Fruit fly (Drosophila melanogaster) whole organism, embryonic: ENCODE results near the gene CG31792.

Experiments used
- Atf6 ChIP-seq: fragments of 200-800 bp; sonication (Bioruptor generic); IDR thresholded peaks from 2 replicates; pipeline ENCODE4 v1.3.6; 2022; ENCODE audit warnings: missing biosample characterization, missing genetic modification characterization
- CG10959 ChIP-seq: fragments of 200-800 bp; sonication (Bioruptor generic); IDR thresholded peaks from 2 replicates; pipeline ENCODE4 v1.3.6; 2022; ENCODE audit warnings: missing biosample characterization, missing genetic modification characterization
- CG11247 ChIP-seq: fragments of 200-800 bp; sonication (Bioruptor generic); IDR thresholded peaks from 2 replicates; pipeline ENCODE4 v1.3.6; 2022; ENCODE audit warnings: missing biosample characterization, missing genetic modification characterization
- CG12236 ChIP-seq: fragments of 200-800 bp; sonication (Bioruptor generic); optimal IDR thresholded peaks from 2 replicates; lab custom pipeline; 2016; ENCODE audit warnings: missing biosample characterization, missing genetic modification characterization
- CG13287 ChIP-seq: fragments of 200-800 bp; sonication (Bioruptor generic); IDR thresholded peaks from 2 replicates; pipeline ENCODE4 v1.3.6; 2022; ENCODE audit warnings: missing biosample characterization, missing genetic modification characterization; ENCODE audit not compliant: partially characterized antibody
- CG14965 ChIP-seq: fragments of 200-800 bp; sonication (Bioruptor generic); optimal IDR thresholded peaks from 2 replicates; lab custom pipeline; 2016; ENCODE audit warnings: missing biosample characterization, missing genetic modification characterization, borderline replicate concordance
- CG15011 ChIP-seq: fragments of 200-800 bp; sonication (Bioruptor generic); optimal IDR thresholded peaks from 3 replicates; lab custom pipeline; 2018; ENCODE audit warnings: missing biosample characterization, mild to moderate bottlenecking, missing genetic modification characterization
- CG15073 ChIP-seq: fragments of 200-800 bp; sonication (Bioruptor generic); optimal IDR thresholded peaks from 2 replicates; lab custom pipeline; 2016; ENCODE audit warnings: missing biosample characterization, missing genetic modification characterization
- CG15601 ChIP-seq: fragments of 200-800 bp; sonication (Bioruptor generic); optimal IDR thresholded peaks from 3 replicates; lab custom pipeline; 2019; ENCODE audit warnings: missing biosample characterization, mild to moderate bottlenecking, missing genetic modification characterization, moderate library complexity
- CG16779 ChIP-seq: fragments of 200-800 bp; sonication (Bioruptor generic); IDR thresholded peaks from 2 replicates; pipeline ENCODE4 v1.3.6; 2022; ENCODE audit warnings: missing biosample characterization, missing genetic modification characterization
- CG17328 ChIP-seq: fragments of 200-800 bp; sonication (Bioruptor generic); IDR thresholded peaks from 2 replicates; pipeline ENCODE4 v1.3.6; 2022; ENCODE audit warnings: missing biosample characterization, missing genetic modification characterization
- CG18619 ChIP-seq: fragments of 200-800 bp; sonication (Bioruptor generic); optimal IDR thresholded peaks from 3 replicates; lab custom pipeline; 2017; ENCODE audit warnings: missing biosample characterization, mild to moderate bottlenecking, missing genetic modification characterization
- CG2199 ChIP-seq: fragments of 200-800 bp; sonication (Bioruptor generic); IDR thresholded peaks from 3 replicates; pipeline ENCODE4 v1.3.6; 2022; ENCODE audit warnings: missing biosample characterization, missing genetic modification characterization
- CG30020 ChIP-seq: fragments of 200-800 bp; optimal IDR thresholded peaks from 2 replicates; lab custom pipeline; 2019; ENCODE audit warnings: missing biosample characterization, mild to moderate bottlenecking, missing genetic modification characterization, moderate library complexity
- CG32767 ChIP-seq: fragments of 200-800 bp; sonication (Bioruptor generic); IDR thresholded peaks from 2 replicates; pipeline ENCODE4 v1.3.6; 2022; ENCODE audit warnings: missing biosample characterization, missing genetic modification characterization
- CG3281 ChIP-seq: fragments of 200-800 bp; sonication (Bioruptor generic); optimal IDR thresholded peaks from 3 replicates; lab custom pipeline; 2017; ENCODE audit warnings: missing biosample characterization, mild to moderate bottlenecking, missing genetic modification characterization
- CG3726 ChIP-seq: fragments of 200-800 bp; sonication (Bioruptor generic); IDR thresholded peaks from 3 replicates; pipeline ENCODE4, ENCODE4 v1.3.6; 2022; ENCODE audit warnings: missing biosample characterization, missing genetic modification characterization
- CG4360 ChIP-seq: fragments of 200-800 bp; sonication (Bioruptor generic); IDR thresholded peaks from 2 replicates; pipeline ENCODE4 v1.3.6; 2022; ENCODE audit warnings: missing biosample characterization, missing genetic modification characterization
- CG6272 ChIP-seq: fragments of 200-800 bp; sonication (Bioruptor generic); IDR thresholded peaks from 2 replicates; pipeline ENCODE4 v1.3.6; 2022; ENCODE audit warnings: missing biosample characterization, missing genetic modification characterization
- CG6689 ChIP-seq: fragments of 200-800 bp; sonication (Bioruptor generic); IDR thresholded peaks from 2 replicates; pipeline ENCODE4 v1.3.6; 2022; ENCODE audit warnings: missing biosample characterization, missing genetic modification characterization
- CG6854 ChIP-seq: fragments of 200-800 bp; sonication (Bioruptor generic); optimal IDR thresholded peaks from 3 replicates; lab custom pipeline; 2017; ENCODE audit warnings: missing biosample characterization, mild to moderate bottlenecking, missing genetic modification characterization
- CG8290 ChIP-seq, 3 experiments: fragments of 200-800 bp; sonication (Bioruptor generic); optimal IDR thresholded peaks; 2 replicates each; lab custom pipeline; 2016 to 2019; ENCODE audit warnings: missing biosample characterization in 3 of 3, missing genetic modification characterization in 3 of 3, mild to moderate bottlenecking in 2 of 3, moderate library complexity in 1 of 3
- Doc3 ChIP-seq: fragments of 200-800 bp; sonication (Bioruptor generic); IDR thresholded peaks from 3 replicates; pipeline ENCODE4 v1.3.6; 2022; ENCODE audit warnings: missing biosample characterization, missing genetic modification characterization; ENCODE audit not compliant: partially characterized antibody
- HLH3B ChIP-seq: fragments of 200-800 bp; sonication (Bioruptor generic); IDR thresholded peaks from 2 replicates; pipeline ENCODE4 v1.3.6; 2022; ENCODE audit warnings: missing biosample characterization, missing genetic modification characterization
- HLH54F ChIP-seq: fragments of 200-800 bp; sonication (Bioruptor generic); optimal IDR thresholded peaks from 3 replicates; lab custom pipeline; 2016; ENCODE audit warnings: missing biosample characterization, missing genetic modification characterization
- Hr39 ChIP-seq: fragments of >200 bp; optimal IDR thresholded peaks from 2 replicates; lab custom pipeline; 2017
- Lpt ChIP-seq: fragments of >200 bp; optimal IDR thresholded peaks from 2 replicates; lab custom pipeline; 2018; ENCODE audit warnings: missing biosample characterization, missing genetic modification characterization
- NK7.1 ChIP-seq: fragments of 200-800 bp; sonication (Bioruptor generic); optimal IDR thresholded peaks from 3 replicates; lab custom pipeline; 2016; ENCODE audit warnings: missing biosample characterization, missing genetic modification characterization
- NfI ChIP-seq: fragments of 200-800 bp; sonication (Bioruptor generic); optimal IDR thresholded peaks from 3 replicates; lab custom pipeline; 2018; ENCODE audit warnings: missing biosample characterization, mild to moderate bottlenecking, missing genetic modification characterization, moderate library complexity
- PHDP ChIP-seq: fragments of 200-800 bp; sonication (Bioruptor generic); optimal IDR thresholded peaks from 3 replicates; lab custom pipeline; 2018; ENCODE audit warnings: missing biosample characterization, mild to moderate bottlenecking, missing genetic modification characterization, moderate library complexity
- Xrp1 ChIP-seq: fragments of 200-800 bp; sonication (Bioruptor generic); IDR thresholded peaks from 2 replicates; pipeline ENCODE4 v1.3.6; 2022; ENCODE audit warnings: missing biosample characterization, missing genetic modification characterization
- danr ChIP-seq: fragments of 200-800 bp; sonication (Bioruptor generic); IDR thresholded peaks from 2 replicates; pipeline ENCODE4 v1.3.6; 2022; ENCODE audit warnings: missing biosample characterization, missing genetic modification characterization
- disco-r ChIP-seq: fragments of 200-800 bp; sonication (Bioruptor generic); optimal IDR thresholded peaks from 2 replicates; lab custom pipeline; 2016; ENCODE audit warnings: missing biosample characterization, missing genetic modification characterization
- dmrt99B ChIP-seq: fragments of 200-800 bp; sonication (Bioruptor generic); optimal IDR thresholded peaks from 2 replicates; lab custom pipeline; 2018; ENCODE audit warnings: missing biosample characterization, mild to moderate bottlenecking, missing genetic modification characterization, moderate library complexity
- ems ChIP-seq: fragments of 200-800 bp; sonication (Bioruptor generic); optimal IDR thresholded peaks from 3 replicates; lab custom pipeline; 2016; ENCODE audit warnings: missing biosample characterization, missing genetic modification characterization
- exex ChIP-seq: fragments of 200-800 bp; sonication (Bioruptor generic); optimal IDR thresholded peaks from 4 replicates; lab custom pipeline; 2018; ENCODE audit warnings: missing biosample characterization, mild to moderate bottlenecking, missing genetic modification characterization, moderate library complexity
- fd102C ChIP-seq: fragments of 200-800 bp; sonication (Bioruptor generic); optimal IDR thresholded peaks from 2 replicates; lab custom pipeline; 2018; ENCODE audit warnings: missing biosample characterization, mild to moderate bottlenecking, missing genetic modification characterization, moderate library complexity
- gt ChIP-seq: fragments of 200-800 bp; sonication (Bioruptor generic); IDR thresholded peaks from 2 replicates; pipeline ENCODE4 v1.3.6; 2022; ENCODE audit warnings: missing biosample characterization, missing genetic modification characterization
- ind ChIP-seq: fragments of 200-800 bp; sonication (Bioruptor generic); optimal IDR thresholded peaks from 3 replicates; lab custom pipeline; 2016; ENCODE audit warnings: missing biosample characterization, missing genetic modification characterization
- ken ChIP-seq: fragments of 200-800 bp; sonication (Bioruptor generic); IDR thresholded peaks from 3 replicates; pipeline ENCODE4 v1.3.6; 2022; ENCODE audit warnings: missing biosample characterization, missing genetic modification characterization
- lmd ChIP-seq: fragments of 200-800 bp; sonication (Bioruptor generic); IDR thresholded peaks from 2 replicates; pipeline ENCODE4 v1.3.6; 2022; ENCODE audit warnings: missing biosample characterization, missing genetic modification characterization
- oc ChIP-seq: fragments of 200-800 bp; sonication (Bioruptor generic); optimal IDR thresholded peaks from 2 replicates; lab custom pipeline; 2018; ENCODE audit warnings: missing biosample characterization, mild to moderate bottlenecking, missing genetic modification characterization, moderate library complexity
- pho ChIP-seq: fragments of 200-800 bp; sonication (Bioruptor generic); optimal IDR thresholded peaks from 2 replicates; lab custom pipeline; 2016; ENCODE audit warnings: missing biosample characterization, missing genetic modification characterization
- pnt ChIP-seq: fragments of 200-800 bp; sonication (Bioruptor generic); optimal IDR thresholded peaks from 3 replicates; lab custom pipeline; 2016; ENCODE audit warnings: missing biosample characterization, missing genetic modification characterization
- pros ChIP-seq: fragments of 200-800 bp; sonication (Bioruptor generic); optimal IDR thresholded peaks from 3 replicates; lab custom pipeline; 2019; ENCODE audit warnings: missing biosample characterization, mild to moderate bottlenecking, missing genetic modification characterization, moderate library complexity
- ranshi ChIP-seq: fragments of 200-800 bp; sonication (Bioruptor generic); IDR thresholded peaks from 2 replicates; pipeline ENCODE4 v1.3.6; 2022; ENCODE audit warnings: missing biosample characterization, missing genetic modification characterization
- repo ChIP-seq: fragments of 200-800 bp; sonication (Bioruptor generic); optimal IDR thresholded peaks from 2 replicates; lab custom pipeline; 2016; ENCODE audit warnings: missing biosample characterization, missing genetic modification characterization
- sim ChIP-seq: fragments of 200-800 bp; sonication (Bioruptor generic); IDR thresholded peaks from 2 replicates; pipeline ENCODE4 v1.3.6; 2022; ENCODE audit warnings: missing biosample characterization, missing genetic modification characterization
- sima ChIP-seq: fragments of 200-800 bp; sonication (Bioruptor generic); optimal IDR thresholded peaks from 2 replicates; lab custom pipeline; 2016; ENCODE audit warnings: missing biosample characterization, missing genetic modification characterization
- sqz ChIP-seq: fragments of 200-800 bp; sonication (Bioruptor generic); optimal IDR thresholded peaks from 3 replicates; lab custom pipeline; 2018; ENCODE audit warnings: missing biosample characterization, mild to moderate bottlenecking, missing genetic modification characterization
- twi ChIP-seq: fragments of 200-800 bp; optimal IDR thresholded peaks from 2 replicates; lab custom pipeline; 2019; ENCODE audit warnings: missing biosample characterization, mild to moderate bottlenecking, missing genetic modification characterization, moderate library complexity
- unc-4 ChIP-seq: fragments of 200-800 bp; sonication (Bioruptor generic); IDR thresholded peaks from 2 replicates; pipeline ENCODE4 v1.3.6; 2022; ENCODE audit warnings: missing biosample characterization, missing genetic modification characterization; ENCODE audit not compliant: partially characterized antibody
- wek ChIP-seq: fragments of 200-800 bp; sonication (Bioruptor generic); optimal IDR thresholded peaks from 3 replicates; lab custom pipeline; 2018; ENCODE audit warnings: missing biosample characterization, mild to moderate bottlenecking, missing genetic modification characterization, moderate library complexity

The CG31792 gene

dm6 chr2L:18951674-18952073, 45.6 kb upstream of the CG31792 start, which contains the start of gene Nedd8 (continued):
- TF ChIP-seq exex (tag; lab: Kevin White, UChicago), result no peak
- no peak for TF ChIP-seq CG6689 (GFP tag; lab: Robert Waterston, UW)
- no peak for TF ChIP-seq CG15601
- TF ChIP-seq ind (GFP tag; lab: Kevin White, UChicago), result no peak
- TF ChIP-seq ken, result no peak
- TF ChIP-seq CG16779 (GFP tag; lab: Robert Waterston, UW), result no peak
- peak; percentile 20; the same call in 1 of the 2 replicates for TF ChIP-seq Xrp1 (GFP tag; lab: Robert Waterston, UW)
- peak; percentile 95 for TF ChIP-seq CG13287 (GFP tag; lab: Robert Waterston, UW)
- TF ChIP-seq CG10959 (GFP tag; lab: Robert Waterston, UW), result no peak
- no peak for TF ChIP-seq oc (tag; lab: Kevin White, UChicago)
- no peak for TF ChIP-seq CG14965 (GFP tag; lab: Kevin White, UChicago)
- TF ChIP-seq ems (GFP tag; lab: Kevin White, UChicago), result no peak
- no peak for TF ChIP-seq NfI (GFP tag; lab: Kevin White, UChicago)
- TF ChIP-seq CG11247 (GFP tag; lab: Robert Waterston, UW), result no peak
- TF ChIP-seq NK7.1 (GFP tag; lab: Kevin White, UChicago), result no peak
- no peak for TF ChIP-seq danr (GFP tag; lab: Robert Waterston, UW)
- TF ChIP-seq HLH3B (GFP tag; lab: Robert Waterston, UW), result no peak
- no peak for TF ChIP-seq CG3726 (GFP tag; lab: Robert Waterston, UW)
- no peak for TF ChIP-seq CG17328 (GFP tag; lab: Robert Waterston, UW)
- no peak for TF ChIP-seq dmrt99B (tag; lab: Kevin White, UChicago)
- TF ChIP-seq CG8290 (GFP tag; optimal IDR thresholded peaks at IDR 0.05; lab: Kevin White, UChicago), result no peak
- TF ChIP-seq CG8290 (tag; optimal IDR thresholded peaks at IDR 0.05; lab: Kevin White, UChicago), result peak in 1 of 2 experiments; percentile 45
- TF ChIP-seq HLH54F (GFP tag; lab: Kevin White, UChicago), result no peak
- TF ChIP-seq ranshi (GFP tag; lab: Robert Waterston, UW), result no peak
- peak; percentile 80 for TF ChIP-seq Doc3 (GFP tag; lab: Robert Waterston, UW)
- TF ChIP-seq sim (GFP tag; lab: Robert Waterston, UW), result no peak
- peak; percentile 92 for TF ChIP-seq unc-4 (GFP tag; lab: Robert Waterston, UW)
- TF ChIP-seq sqz (GFP tag; lab: Kevin White, UChicago), result no peak
- no peak for TF ChIP-seq PHDP (tag; lab: Kevin White, UChicago)
- no peak for TF ChIP-seq CG32767
- TF ChIP-seq pros (GFP tag; lab: Kevin White, UChicago), result no peak
- TF ChIP-seq gt (GFP tag; lab: Robert Waterston, UW), result no peak
- TF ChIP-seq Atf6 (GFP tag; lab: Robert Waterston, UW), result no peak
- TF ChIP-seq CG18619 (GFP tag; lab: Kevin White, UChicago), result no peak
- no peak for TF ChIP-seq CG3281 (GFP tag; lab: Kevin White, UChicago)
- TF ChIP-seq disco-r (GFP tag; lab: Kevin White, UChicago), result no peak
- no peak for TF ChIP-seq Lpt
- no peak for TF ChIP-seq CG2199 (GFP tag; lab: Robert Waterston, UW)
- TF ChIP-seq CG15011 (GFP tag; lab: Kevin White, UChicago), result no peak
- TF ChIP-seq lmd, result no peak
- TF ChIP-seq CG30020 (tag; lab: Kevin White, UChicago), result peak; percentile 21
- TF ChIP-seq CG6854, result no peak
- no peak for TF ChIP-seq CG4360 (GFP tag; lab: Robert Waterston, UW)
- TF ChIP-seq repo (GFP tag; lab: Kevin White, UChicago), result no peak
- TF ChIP-seq CG12236 (GFP tag; lab: Kevin White, UChicago), result no peak
- no peak for TF ChIP-seq pho
- no peak for TF ChIP-seq Hr39
- no peak for TF ChIP-seq twi (tag; lab: Kevin White, UChicago)
- no peak for TF ChIP-seq sima (GFP tag; lab: Kevin White, UChicago)
- TF ChIP-seq pnt (GFP tag; lab: Kevin White, UChicago), result no peak
- no peak for TF ChIP-seq fd102C
- no peak for TF ChIP-seq wek
- TF ChIP-seq CG6272 (GFP tag; lab: Robert Waterston, UW), result no peak
- no peak for TF ChIP-seq CG15073
